Fruit fly (Drosophila melanogaster): Measurements from ENCODE around the gene CG6656.

CG6656 gene

dm6 chr3R:21880510-21880909 is 5.4 kb downstream of the CG6656 start, which contains the start of gene CG31465:
CG31465 (plus strand) TSS chr3R:21880810.
- TF ChIP-seq rn (GFP tag; IDR thresholded peaks at IDR 0.05) (no peak), CG10348 (GFP tag; IDR thresholded peaks at IDR 0.05) (no peak), CG32121 (GFP tag; IDR thresholded peaks at IDR 0.05) (no peak), CG14655 (GFP tag; optimal IDR thresholded peaks at IDR 0.05) (no peak), CG8159 (tag; optimal IDR thresholded peaks at IDR 0.05) (no peak), Ets98B (GFP tag; IDR thresholded peaks at IDR 0.05) (no peak), CG4496 (GFP tag; IDR thresholded peaks at IDR 0.05) (no peak), CG15710 (tag; optimal IDR thresholded peaks at IDR 0.05) (no peak), CG12605 (GFP tag; IDR thresholded peaks at IDR 0.05) (no peak), D1 (tag; optimal IDR thresholded peaks at IDR 0.05) (no peak), fd96Ca (GFP tag; IDR thresholded peaks at IDR 0.05) (no peak), CG13204 (GFP tag; optimal IDR thresholded peaks at IDR 0.05) (no peak)

DNA sequence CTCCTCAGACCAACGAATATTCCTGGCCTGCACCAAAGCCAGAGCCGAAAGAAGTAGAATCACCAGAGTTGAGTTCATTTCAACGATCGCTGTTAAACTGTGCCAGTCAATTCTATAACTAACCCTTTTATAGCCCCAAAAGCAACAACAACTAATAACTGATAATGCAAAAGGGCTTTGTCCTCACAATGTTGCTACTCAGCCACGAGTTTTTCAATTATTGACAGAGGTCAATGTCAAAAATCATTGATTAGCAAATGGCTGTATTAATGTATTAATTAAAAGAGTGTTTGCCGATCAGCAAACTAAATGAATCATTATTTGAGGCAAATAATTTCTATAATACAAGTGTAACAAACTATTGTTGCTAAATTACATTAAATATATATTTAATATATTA is 9.3 kb downstream of the CG6656 start, which contains the start of gene fit:
Gene fit (minus strand): TSS at position 101 of the 400 bp plus-strand sequence.
- TF ChIP-seq CG13204 (GFP tag; optimal IDR thresholded peaks at IDR 0.05) (no peak), D1 (tag; optimal IDR thresholded peaks at IDR 0.05) (no peak), rn (GFP tag; IDR thresholded peaks at IDR 0.05) (no peak), gl (tag; optimal IDR thresholded peaks at IDR 0.05) (no peak), Pif1B (GFP tag; optimal IDR thresholded peaks at IDR 0.05) (no peak)

- TF ChIP-seq rn (GFP tag; IDR thresholded peaks at IDR 0.05), result no peak
These were observed 10.4 kb downstream of the CG6656 start, which contains the start of gene CG17819 for dm6 chr3R:21885450-21885849. CG17819 (minus strand) TSS chr3R:21885550.

dm6 chr3R:21886861-21887587 is 11.9 kb downstream of the CG6656 start, which contains the start of the genes CG6678 and dnd:
CG6678 (plus strand) TSS chr3R:21887029.
dnd (minus strand) TSS chr3R:21887355.
- TF ChIP-seq gl (tag; optimal IDR thresholded peaks at IDR 0.05) (no peak), Pif1A (GFP tag; optimal IDR thresholded peaks at IDR 0.05) (no peak), CG12605 (GFP tag; IDR thresholded peaks at IDR 0.05) (no peak), CG13204 (GFP tag; optimal IDR thresholded peaks at IDR 0.05) (peak; percentile 72), CG15710 (tag; optimal IDR thresholded peaks at IDR 0.05) (no peak), CG8159 (tag; optimal IDR thresholded peaks at IDR 0.05) (no peak), CG4496 (GFP tag; IDR thresholded peaks at IDR 0.05) (0 out of 3 replicates have a peak, but pooled peaks have one; percentile 30), Ets98B (GFP tag; IDR thresholded peaks at IDR 0.05) (no peak), EcR (GFP tag; optimal IDR thresholded peaks at IDR 0.05) (no peak), CG9948 (tag; optimal IDR thresholded peaks at IDR 0.05) (no peak)

DNA sequence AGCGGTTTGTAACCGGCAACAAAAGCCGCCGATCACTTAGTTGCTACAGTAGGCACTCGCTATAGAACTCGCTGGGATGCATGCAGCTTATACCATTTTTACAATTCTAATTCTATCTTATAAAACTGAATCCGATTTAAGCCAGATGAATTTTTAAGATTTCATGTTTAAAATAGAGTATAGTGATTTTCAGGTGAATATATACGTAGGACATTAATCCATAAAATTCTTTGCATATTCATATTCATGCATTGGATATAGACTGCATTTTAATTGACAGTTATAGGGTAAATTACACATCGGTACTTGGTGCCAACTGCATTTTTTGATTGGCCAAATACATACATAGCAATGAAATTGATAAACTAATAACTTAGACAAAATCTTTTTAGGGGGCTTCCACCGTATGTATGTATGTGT is 12.5 kb downstream of the CG6656 start:
- peak; percentile 44 for TF ChIP-seq CG17806 (tag; optimal IDR thresholded peaks at IDR 0.05)
- TF ChIP-seq CG15710 (tag; optimal IDR thresholded peaks at IDR 0.05), result peak; percentile 46
- no peak for TF ChIP-seq CG12605 (GFP tag; IDR thresholded peaks at IDR 0.05)
- TF ChIP-seq CG34367 (tag; optimal IDR thresholded peaks at IDR 0.05), result no peak
- no peak for TF ChIP-seq Pif1B (GFP tag; optimal IDR thresholded peaks at IDR 0.05)
- no peak for TF ChIP-seq EcR (GFP tag; optimal IDR thresholded peaks at IDR 0.05)
- TF ChIP-seq Pif1A (GFP tag; optimal IDR thresholded peaks at IDR 0.05), result no peak
- 0 out of 2 replicates have a peak, but pooled peaks have one; percentile 28 for TF ChIP-seq CG32121 (GFP tag; IDR thresholded peaks at IDR 0.05)
- TF ChIP-seq CG13204 (GFP tag; optimal IDR thresholded peaks at IDR 0.05), result no peak
- TF ChIP-seq Snoo (tag; optimal IDR thresholded peaks at IDR 0.05), result no peak
- peak; percentile 17; the same call in 1 of the 3 replicates for TF ChIP-seq fd96Ca (GFP tag; IDR thresholded peaks at IDR 0.05)
- TF ChIP-seq D1 (tag; optimal IDR thresholded peaks at IDR 0.05), result no peak
- TF ChIP-seq CG4496 (GFP tag; IDR thresholded peaks at IDR 0.05), result peak; percentile 61
- peak; percentile 13 for TF ChIP-seq CG9948 (tag; optimal IDR thresholded peaks at IDR 0.05)
- TF ChIP-seq CG14655 (GFP tag; optimal IDR thresholded peaks at IDR 0.05), result no peak
- TF ChIP-seq CG10348 (GFP tag; IDR thresholded peaks at IDR 0.05), result no peak
- TF ChIP-seq CG8301 (tag; optimal IDR thresholded peaks at IDR 0.05), result peak; percentile 49
- TF ChIP-seq Ets98B (GFP tag; IDR thresholded peaks at IDR 0.05), result peak; percentile 51; the same call in 1 of the 2 replicates
- no peak for TF ChIP-seq rn (GFP tag; IDR thresholded peaks at IDR 0.05)
- TF ChIP-seq CG8159 (tag; optimal IDR thresholded peaks at IDR 0.05), result peak; percentile 62
- no peak for TF ChIP-seq gl (tag; optimal IDR thresholded peaks at IDR 0.05)

DNA sequence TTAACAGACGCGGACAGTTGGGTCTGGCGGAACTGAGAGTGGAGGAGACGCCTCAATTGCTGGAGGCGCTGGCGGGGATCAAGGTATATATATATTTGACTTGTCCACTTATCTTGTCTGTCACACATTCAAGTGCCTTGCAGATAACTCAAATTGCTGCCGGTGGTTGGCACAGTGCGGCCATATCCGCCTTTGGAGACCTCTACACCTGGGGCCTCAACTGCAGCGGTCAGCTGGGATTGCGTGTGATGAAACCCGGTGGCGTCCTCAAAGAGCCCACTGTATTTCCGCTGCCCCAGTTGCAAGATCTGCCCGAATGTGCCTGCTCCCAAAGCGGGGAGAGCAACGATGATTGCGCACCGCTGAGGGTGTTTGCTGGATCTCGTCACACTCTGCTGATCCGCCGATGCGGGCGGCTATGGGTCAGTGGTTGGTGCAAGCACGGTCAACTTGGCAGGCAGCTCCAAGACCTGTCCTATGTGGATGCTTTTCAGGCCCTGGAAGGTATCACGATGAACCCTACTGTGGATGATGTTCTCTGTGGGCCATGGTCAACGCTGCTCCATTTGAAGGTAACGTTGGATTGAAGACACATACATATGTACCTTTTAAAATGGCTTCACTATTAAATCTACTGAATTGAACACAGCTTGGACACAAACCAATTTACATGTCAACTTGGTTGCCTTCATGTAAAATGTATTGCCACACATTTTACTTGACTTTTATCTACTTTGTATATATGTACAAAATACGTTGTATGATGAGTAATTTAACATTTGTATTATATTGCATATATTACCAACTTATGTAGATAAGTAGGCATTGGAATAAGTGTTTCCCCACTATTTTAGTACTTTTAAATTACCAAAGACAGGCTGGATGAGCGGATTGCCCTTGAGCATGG is 13.9 kb downstream of the CG6656 start, which contains the start of gene CG43844:
Gene CG43844 (plus strand): TSS at position 844 of the 907 bp plus-strand sequence.
- TF ChIP-seq CG9948 (tag; optimal IDR thresholded peaks at IDR 0.05) (no peak), CG8159 (tag; optimal IDR thresholded peaks at IDR 0.05) (no peak), CG12605 (GFP tag; IDR thresholded peaks at IDR 0.05) (no peak), Pif1B (GFP tag; optimal IDR thresholded peaks at IDR 0.05) (no peak), CG15710 (tag; optimal IDR thresholded peaks at IDR 0.05) (no peak), fd96Ca (GFP tag; IDR thresholded peaks at IDR 0.05) (no peak), CG14655 (GFP tag; optimal IDR thresholded peaks at IDR 0.05) (no peak), CG4496 (GFP tag; IDR thresholded peaks at IDR 0.05) (no peak), D1 (tag; optimal IDR thresholded peaks at IDR 0.05) (no peak), CG32121 (GFP tag; IDR thresholded peaks at IDR 0.05) (no peak), CG8301 (tag; optimal IDR thresholded peaks at IDR 0.05) (no peak), Ets98B (GFP tag; IDR thresholded peaks at IDR 0.05) (no peak), EcR (GFP tag; optimal IDR thresholded peaks at IDR 0.05) (no peak)
